Fruit fly (Drosophila melanogaster) whole organism, embryonic: ENCODE results near the gene IscU.

ENCODE experiments used
- Bteb2 ChIP-seq: fragments of 200-800 bp; sonication (Bioruptor generic); optimal IDR thresholded peaks from 2 replicates; lab custom pipeline; 2016; ENCODE audit warnings: missing biosample characterization, missing genetic modification characterization
- CG10147 ChIP-seq: fragments of 200-800 bp; sonication (Bioruptor generic); optimal IDR thresholded peaks from 2 replicates; lab custom pipeline; 2019; ENCODE audit warnings: missing biosample characterization, mild to moderate bottlenecking, missing genetic modification characterization, moderate library complexity
- CG1024 ChIP-seq: fragments of 200-800 bp; sonication (Bioruptor generic); IDR thresholded peaks from 2 replicates; pipeline ENCODE4 v1.3.6; 2022; ENCODE audit warnings: missing biosample characterization, missing genetic modification characterization
- CG11247 ChIP-seq: fragments of 200-800 bp; sonication (Bioruptor generic); IDR thresholded peaks from 2 replicates; pipeline ENCODE4 v1.3.6; 2022; ENCODE audit warnings: missing biosample characterization, missing genetic modification characterization
- CG11504 ChIP-seq: fragments of 200-800 bp; sonication (Bioruptor generic); optimal IDR thresholded peaks from 3 replicates; lab custom pipeline; 2019; ENCODE audit warnings: missing biosample characterization, mild to moderate bottlenecking, missing genetic modification characterization, moderate library complexity
- CG12659 ChIP-seq: fragments of 200-800 bp; sonication (Bioruptor generic); optimal IDR thresholded peaks from 3 replicates; lab custom pipeline; 2017; ENCODE audit warnings: mild to moderate bottlenecking, missing biosample characterization, missing genetic modification reagents, missing genetic modification characterization
- CG14050 ChIP-seq: fragments of 200-800 bp; sonication (Bioruptor generic); IDR thresholded peaks from 3 replicates; pipeline ENCODE4 v1.3.6; 2022; ENCODE audit warnings: missing biosample characterization, missing genetic modification characterization
- CG14710 ChIP-seq: fragments of 200-800 bp; sonication (Bioruptor generic); optimal IDR thresholded peaks from 3 replicates; lab custom pipeline; 2019; ENCODE audit warnings: missing biosample characterization, mild to moderate bottlenecking, missing genetic modification characterization, moderate library complexity
- CG14965 ChIP-seq: fragments of 200-800 bp; sonication (Bioruptor generic); optimal IDR thresholded peaks from 2 replicates; lab custom pipeline; 2016; ENCODE audit warnings: missing biosample characterization, missing genetic modification characterization, borderline replicate concordance
- CG15011 ChIP-seq: fragments of 200-800 bp; sonication (Bioruptor generic); optimal IDR thresholded peaks from 3 replicates; lab custom pipeline; 2018; ENCODE audit warnings: missing biosample characterization, mild to moderate bottlenecking, missing genetic modification characterization
- CG15479 ChIP-seq: fragments of 200-800 bp; sonication (Bioruptor generic); optimal IDR thresholded peaks from 3 replicates; lab custom pipeline; 2019; ENCODE audit warnings: missing biosample characterization, mild to moderate bottlenecking, missing genetic modification characterization, moderate library complexity
- CG16779 ChIP-seq: fragments of 200-800 bp; sonication (Bioruptor generic); IDR thresholded peaks from 2 replicates; pipeline ENCODE4 v1.3.6; 2022; ENCODE audit warnings: missing biosample characterization, missing genetic modification characterization
- CG1792 ChIP-seq: fragments of 200-800 bp; sonication (Bioruptor generic); optimal IDR thresholded peaks from 2 replicates; lab custom pipeline; 2016; ENCODE audit warnings: missing biosample characterization, missing genetic modification characterization
- CG3065 ChIP-seq: fragments of 200-800 bp; sonication (Bioruptor generic); optimal IDR thresholded peaks from 2 replicates; lab custom pipeline; 2016; ENCODE audit warnings: missing biosample characterization, missing genetic modification characterization
- CG32767 ChIP-seq: fragments of 200-800 bp; sonication (Bioruptor generic); IDR thresholded peaks from 2 replicates; pipeline ENCODE4 v1.3.6; 2022; ENCODE audit warnings: missing biosample characterization, missing genetic modification characterization
- CG33213 ChIP-seq: fragments of 200-800 bp; sonication (Bioruptor generic); optimal IDR thresholded peaks from 3 replicates; lab custom pipeline; 2016; ENCODE audit warnings: missing biosample characterization, missing genetic modification characterization
- CG3995 ChIP-seq: fragments of 200-800 bp; sonication (Bioruptor generic); optimal IDR thresholded peaks from 3 replicates; lab custom pipeline; 2016; ENCODE audit warnings: missing biosample characterization, missing genetic modification characterization
- CG4404 ChIP-seq: fragments of 200-800 bp; sonication (Bioruptor generic); IDR thresholded peaks from 2 replicates; pipeline ENCODE4 v1.3.6; 2022; ENCODE audit warnings: missing biosample characterization, missing genetic modification characterization
- CG7786 ChIP-seq: fragments of 200-800 bp; sonication (Bioruptor generic); optimal IDR thresholded peaks from 2 replicates; lab custom pipeline; 2016; ENCODE audit warnings: missing biosample characterization, missing genetic modification characterization
- CG8281 ChIP-seq: fragments of 200-800 bp; sonication (Bioruptor generic); optimal IDR thresholded peaks from 2 replicates; lab custom pipeline; 2018; ENCODE audit warnings: missing biosample characterization, mild to moderate bottlenecking, missing genetic modification characterization, moderate library complexity
- CG8359 ChIP-seq: fragments of 200-800 bp; sonication (Bioruptor generic); optimal IDR thresholded peaks from 2 replicates; lab custom pipeline; 2017; ENCODE audit warnings: missing biosample characterization, mild to moderate bottlenecking, missing genetic modification characterization, borderline replicate concordance
- CG8388 ChIP-seq: fragments of 200-800 bp; sonication (Bioruptor generic); optimal IDR thresholded peaks from 2 replicates; lab custom pipeline; 2019; ENCODE audit warnings: missing biosample characterization, mild to moderate bottlenecking, missing genetic modification characterization, moderate library complexity
- CG9437 ChIP-seq: fragments of 200-800 bp; sonication (Bioruptor generic); optimal IDR thresholded peaks from 2 replicates; lab custom pipeline; 2018; ENCODE audit warnings: missing biosample characterization, mild to moderate bottlenecking, missing genetic modification characterization
- CTCF ChIP-seq: fragments of 200-800 bp; sonication (Bioruptor generic); optimal IDR thresholded peaks from 2 replicates; lab custom pipeline; 2017; ENCODE audit warnings: missing biosample characterization, mild to moderate bottlenecking, missing genetic modification characterization, moderate library complexity
- Camta ChIP-seq: fragments of 200-800 bp; sonication (Bioruptor generic); optimal IDR thresholded peaks from 2 replicates; lab custom pipeline; 2016; ENCODE audit warnings: missing biosample characterization, missing genetic modification characterization
- Dll ChIP-seq: fragments of 200-800 bp; sonication (Bioruptor generic); IDR thresholded peaks from 4 replicates; pipeline ENCODE4 v1.3.6; 2022; ENCODE audit warnings: missing biosample characterization, missing genetic modification characterization; ENCODE audit not compliant: partially characterized antibody
- Dp ChIP-seq: fragments of 200-800 bp; sonication (Bioruptor generic); optimal IDR thresholded peaks from 2 replicates; lab custom pipeline; 2018; ENCODE audit warnings: missing biosample characterization, mild to moderate bottlenecking, missing genetic modification characterization, moderate library complexity
- Fer1 ChIP-seq: fragments of 200-800 bp; sonication (Bioruptor generic); optimal IDR thresholded peaks from 2 replicates; lab custom pipeline; 2017; ENCODE audit warnings: missing biosample characterization, mild to moderate bottlenecking, missing genetic modification characterization
- Optix ChIP-seq: fragments of 200-800 bp; sonication (Bioruptor generic); IDR thresholded peaks from 3 replicates; pipeline ENCODE4 v1.3.6; 2022; ENCODE audit warnings: missing biosample characterization, missing genetic modification characterization
- Tbp ChIP-seq: fragments of >200 bp; optimal IDR thresholded peaks from 2 replicates; lab custom pipeline; 2018; ENCODE audit warnings: missing biosample characterization, missing genetic modification characterization
- bigmax ChIP-seq: fragments of 200-800 bp; sonication (Bioruptor generic); optimal IDR thresholded peaks from 2 replicates; lab custom pipeline; 2018; ENCODE audit warnings: missing biosample characterization, mild to moderate bottlenecking, missing genetic modification characterization
- bsh ChIP-seq, 2 experiments: fragments of 200-800 bp; sonication (Bioruptor generic); optimal IDR thresholded peaks; 2 replicates each; lab custom pipeline; 2017 to 2018; ENCODE audit warnings: mild to moderate bottlenecking in 2 of 2, missing biosample characterization in 2 of 2, missing genetic modification characterization in 2 of 2, moderate library complexity in 1 of 2
- chinmo ChIP-seq: fragments of 200-800 bp; sonication (Bioruptor generic); IDR thresholded peaks from 4 replicates; pipeline ENCODE4 v1.3.6; 2022; ENCODE audit warnings: missing biosample characterization, missing genetic modification characterization; ENCODE audit not compliant: partially characterized antibody
- croc ChIP-seq: fragments of 200-800 bp; sonication (Bioruptor generic); conservative IDR thresholded peaks from 3 replicates; pipeline ENCODE4 v1.3.6; 2022; ENCODE audit warnings: missing biosample characterization, missing genetic modification characterization
- cwo ChIP-seq: fragments of 200-800 bp; sonication (Bioruptor generic); optimal IDR thresholded peaks from 3 replicates; lab custom pipeline; 2017; ENCODE audit warnings: missing biosample characterization, missing genetic modification characterization, mild to moderate bottlenecking, moderate library complexity, missing genetic modification reagents
- dan ChIP-seq: fragments of 200-800 bp; sonication (Bioruptor generic); IDR thresholded peaks from 2 replicates; pipeline ENCODE4 v1.3.6; 2022; ENCODE audit warnings: missing biosample characterization, missing genetic modification characterization
- fd64A ChIP-seq: fragments of 200-800 bp; sonication (Bioruptor generic); optimal IDR thresholded peaks from 3 replicates; lab custom pipeline; 2018; ENCODE audit warnings: missing biosample characterization, mild to moderate bottlenecking, missing genetic modification characterization
- grau ChIP-seq: fragments of 200-800 bp; optimal IDR thresholded peaks from 3 replicates; lab custom pipeline; 2019; ENCODE audit warnings: missing biosample characterization, mild to moderate bottlenecking, missing genetic modification characterization, moderate library complexity
- her ChIP-seq: fragments of 200-800 bp; sonication (Bioruptor generic); optimal IDR thresholded peaks from 2 replicates; lab custom pipeline; 2016; ENCODE audit warnings: missing biosample characterization, missing genetic modification characterization
- insv ChIP-seq, 2 experiments: fragments of 200-800 bp; sonication (Bioruptor generic); optimal IDR thresholded peaks; 3 replicates each; lab custom pipeline; 2016 to 2018; ENCODE audit warnings: missing biosample characterization in 2 of 2, missing genetic modification characterization in 2 of 2
- prd ChIP-seq, 3 experiments: fragments of >200 bp in 2 of 3; fragments of 200-800 bp in 1 of 3; sonication (Bioruptor generic) in 1 of 3; optimal IDR thresholded peaks in 2 of 3; IDR thresholded peaks in 1 of 3; 2 replicates in 2 of 3; 3 replicates in 1 of 3; pipeline versions ENCODE4 v1.3.6 to Lab custom; 2017 to 2022; ENCODE audit warnings: missing biosample characterization in 1 of 3, missing genetic modification characterization in 1 of 3
- sc ChIP-seq, 3 experiments: fragments of >200 bp in 2 of 3; fragments of 200-800 bp in 1 of 3; sonication (Bioruptor generic) in 1 of 3; optimal IDR thresholded peaks; 2 replicates in 2 of 3; 3 replicates in 1 of 3; lab custom pipeline; 2017; ENCODE audit warnings: mild to moderate bottlenecking in 1 of 3, missing biosample characterization in 1 of 3, missing genetic modification characterization in 1 of 3, missing genetic modification reagents in 1 of 3
- schlank ChIP-seq: fragments of 200-800 bp; sonication (Bioruptor generic); optimal IDR thresholded peaks from 2 replicates; lab custom pipeline; 2018; ENCODE audit warnings: missing biosample characterization, mild to moderate bottlenecking, missing genetic modification characterization
- sens-2 ChIP-seq: fragments of 200-800 bp; sonication (Bioruptor generic); IDR thresholded peaks from 2 replicates; pipeline ENCODE4 v1.3.6; 2022; ENCODE audit warnings: missing biosample characterization, missing genetic modification characterization
- sima ChIP-seq: fragments of 200-800 bp; sonication (Bioruptor generic); optimal IDR thresholded peaks from 2 replicates; lab custom pipeline; 2016; ENCODE audit warnings: missing biosample characterization, missing genetic modification characterization
- sob ChIP-seq: fragments of 200-800 bp; sonication (Bioruptor generic); IDR thresholded peaks from 2 replicates; pipeline ENCODE4 v1.3.6; 2022; ENCODE audit warnings: missing biosample characterization, missing genetic modification characterization
- tll ChIP-seq, 2 experiments: fragments of 200-800 bp in 1 of 2; fragments of >200 bp in 1 of 2; sonication (Bioruptor generic) in 1 of 2; optimal IDR thresholded peaks; 2 replicates each; lab custom pipeline; 2017 to 2019; ENCODE audit warnings: missing biosample characterization in 2 of 2, missing genetic modification characterization in 2 of 2, mild to moderate bottlenecking in 1 of 2, moderate library complexity in 1 of 2
- trem ChIP-seq: fragments of 200-800 bp; optimal IDR thresholded peaks from 3 replicates; lab custom pipeline; 2019; ENCODE audit warnings: missing biosample characterization, mild to moderate bottlenecking, missing genetic modification characterization, moderate library complexity
- tx ChIP-seq: fragments of 200-800 bp; sonication (Bioruptor generic); optimal IDR thresholded peaks from 2 replicates; lab custom pipeline; 2016; ENCODE audit warnings: missing biosample characterization, missing genetic modification characterization
- wdn ChIP-seq: fragments of 200-800 bp; sonication (Bioruptor generic); IDR thresholded peaks from 2 replicates; pipeline ENCODE4 v1.3.6; 2022; ENCODE audit warnings: missing biosample characterization, missing genetic modification characterization

IscU gene

dm6 chr3R:8784788-8785187 lies 39.2 kb downstream of the IscU start (continued):
- TF ChIP-seq Dll (GFP tag; lab: Robert Waterston, UW) (no peak), her (GFP tag; lab: Kevin White, UChicago) (no peak), CG32767 (peak; percentile 47; the same call in 1 of the 2 replicates), CG12659 (GFP tag; lab: Kevin White, UChicago) (no peak), cwo (no peak), sob (GFP tag; lab: Robert Waterston, UW) (peak; percentile 64), CG9437 (GFP tag; lab: Kevin White, UChicago) (no peak), CG14050 (GFP tag; lab: Robert Waterston, UW) (peak; percentile 44; the same call in 1 of the 3 replicates), CG8388 (GFP tag; lab: Kevin White, UChicago) (no peak), insv (GFP tag; optimal IDR thresholded peaks at IDR 0.05; lab: Kevin White, UChicago) (no peak), CG1792 (GFP tag; lab: Kevin White, UChicago) (no peak), CTCF (GFP tag; lab: Kevin White, UChicago) (no peak), tx (GFP tag; lab: Kevin White, UChicago) (peak; percentile 41), trem (tag; lab: Kevin White, UChicago) (no peak), wdn (no peak), CG3995 (no peak), CG3065 (GFP tag; lab: Kevin White, UChicago) (no peak), Optix (no peak), CG8359 (GFP tag; lab: Kevin White, UChicago) (no peak), Bteb2 (GFP tag; lab: Kevin White, UChicago) (no peak), chinmo (no peak), sima (GFP tag; lab: Kevin White, UChicago) (no peak), tll (GFP tag; optimal IDR thresholded peaks at IDR 0.05; lab: Kevin White, UChicago) (no peak), bsh (GFP tag; optimal IDR thresholded peaks at IDR 0.05; lab: Kevin White, UChicago) (no peak), CG16779 (GFP tag; lab: Robert Waterston, UW) (no peak), Tbp (no peak), CG14710 (tag; lab: Kevin White, UChicago) (no peak), dan (GFP tag; lab: Robert Waterston, UW) (no peak), CG11247 (GFP tag; lab: Robert Waterston, UW) (peak; percentile 57; the same call in 1 of the 2 replicates), CG1024 (no peak), CG15479 (GFP tag; lab: Kevin White, UChicago) (no peak), CG8281 (tag; lab: Kevin White, UChicago) (no peak), Camta (GFP tag; lab: Kevin White, UChicago) (peak; percentile 27), sc (optimal IDR thresholded peaks at IDR 0.05; lab: Kevin White, UChicago) (no peak), sc (GFP tag; optimal IDR thresholded peaks at IDR 0.05; lab: Kevin White, UChicago) (no peak), CG11504 (tag; lab: Kevin White, UChicago) (no peak), CG7786 (GFP tag; lab: Kevin White, UChicago) (peak; percentile 10), fd64A (GFP tag; lab: Kevin White, UChicago) (no peak), schlank (tag; lab: Kevin White, UChicago) (no peak), CG10147 (no peak), Fer1 (GFP tag; lab: Kevin White, UChicago) (no peak), CG14965 (GFP tag; lab: Kevin White, UChicago) (no peak), CG33213 (GFP tag; lab: Kevin White, UChicago) (no peak), CG4404 (GFP tag; lab: Robert Waterston, UW) (0 out of 2 replicates have a peak, but pooled peaks have one; percentile 18), sens-2 (GFP tag; lab: Robert Waterston, UW) (no peak), Dp (no peak), grau (tag; lab: Kevin White, UChicago) (no peak), bigmax (GFP tag; lab: Kevin White, UChicago) (no peak), CG15011 (GFP tag; lab: Kevin White, UChicago) (no peak), croc (GFP tag; lab: Robert Waterston, UW) (no peak), prd (optimal IDR thresholded peaks at IDR 0.05; lab: Kevin White, UChicago) (no peak), prd (GFP tag; IDR thresholded peaks at IDR 0.05; lab: Robert Waterston, UW) (peak; percentile 63)
